Worm (Caenorhabditis elegans): Measurements from ENCODE around the gene C33B4.2.
A peak's percentile ranks its signal among the peaks of the same experiment; 100 is the strongest.

Gene C33B4.2

DNA sequence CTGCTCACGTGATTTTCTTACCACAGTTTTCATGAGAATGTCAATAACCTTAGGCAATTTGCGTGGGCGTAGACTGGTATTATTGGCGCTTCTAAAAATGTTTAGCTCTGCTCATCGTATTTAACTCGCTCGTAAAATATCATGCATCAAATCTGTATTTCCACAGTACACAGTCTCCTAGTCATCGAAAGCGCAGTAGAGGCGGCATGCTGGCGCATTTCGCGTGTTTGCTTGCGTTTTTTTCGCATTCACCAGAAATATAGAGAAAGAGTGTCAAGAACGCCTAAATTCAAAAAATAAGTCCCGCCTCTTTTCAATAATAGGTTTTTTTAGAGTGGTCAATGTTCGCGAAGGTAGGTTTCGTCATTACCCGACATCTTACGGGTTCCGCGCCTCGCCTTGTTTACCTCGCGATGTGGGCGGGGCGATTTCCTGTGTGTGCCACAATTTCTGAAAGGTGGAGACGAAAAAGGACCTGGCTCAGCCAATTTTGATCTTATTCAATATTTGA is 4.7 kb upstream of the C33B4.2 start (continued):
- TF ChIP-seq lin-14 (GFP tag; optimal IDR thresholded peaks at IDR 0.05) (peak; percentile 66), nhr-20 (tag; optimal IDR thresholded peaks at IDR 0.05) (peak; percentile 52), isw-1 (GFP tag; IDR thresholded peaks at IDR 0.05) (no peak), unc-130 (tag; optimal IDR thresholded peaks at IDR 0.05) (no peak), fos-1 (tag; optimal IDR thresholded peaks at IDR 0.05) (no peak), F16B12.6 (tag; optimal IDR thresholded peaks at IDR 0.05) (no peak), ztf-4 (tag; optimal IDR thresholded peaks at IDR 0.05) (peak; percentile 44), hpl-2 (GFP tag; optimal IDR thresholded peaks at IDR 0.05) (no peak), mdl-1 (tag; optimal IDR thresholded peaks at IDR 0.05) (no peak)

DNA sequence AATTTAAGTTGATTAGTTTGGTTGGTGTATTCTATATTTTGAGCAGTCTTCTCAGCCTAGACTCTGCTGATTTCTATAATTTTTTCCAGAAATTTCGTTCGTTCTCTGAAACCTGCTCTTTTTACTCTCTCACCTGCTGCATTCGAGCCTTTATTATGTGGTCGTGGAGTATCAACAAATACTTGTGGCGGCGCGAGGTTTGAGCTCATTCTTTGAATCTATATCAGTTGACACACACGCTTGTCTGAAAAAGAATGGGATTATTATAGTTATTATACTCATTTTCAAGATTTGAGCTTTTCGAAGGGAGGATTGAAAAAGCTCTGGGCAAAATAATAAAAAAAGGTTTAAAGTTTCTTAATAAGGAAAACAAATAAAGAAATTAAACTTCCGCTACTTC is 4.1 kb upstream of the C33B4.2 start:
- TF ChIP-seq ztf-11 (tag; optimal IDR thresholded peaks at IDR 0.05) (no peak), nhr-76 (tag; optimal IDR thresholded peaks at IDR 0.05) (no peak), jun-1 (tag; optimal IDR thresholded peaks at IDR 0.05) (no peak), egl-27 (tag; optimal IDR thresholded peaks at IDR 0.05) (no peak), unc-130 (tag; optimal IDR thresholded peaks at IDR 0.05) (no peak), irx-1 (tag; optimal IDR thresholded peaks at IDR 0.05) (no peak), lin-13 (GFP tag; optimal IDR thresholded peaks at IDR 0.05) (no peak), unc-86 (tag; optimal IDR thresholded peaks at IDR 0.05) (no peak), pax-3 (tag; optimal IDR thresholded peaks at IDR 0.05) (peak; percentile 4), nhr-20 (tag; optimal IDR thresholded peaks at IDR 0.05) (no peak), nhr-11 (tag; optimal IDR thresholded peaks at IDR 0.05) (peak; percentile 63), swsn-7 (tag; optimal IDR thresholded peaks at IDR 0.05) (no peak), unc-98 (GFP tag; IDR thresholded peaks at IDR 0.05) (no peak), unc-30 (tag; optimal IDR thresholded peaks at IDR 0.05) (no peak), nhr-47 (tag; optimal IDR thresholded peaks at IDR 0.05) (peak; percentile 13), elt-2 (tag; optimal IDR thresholded peaks at IDR 0.05) (no peak), sox-4 (tag; optimal IDR thresholded peaks at IDR 0.05) (peak; percentile 28), nhr-90 (tag; optimal IDR thresholded peaks at IDR 0.05; ENCODE audit: poor library complexity) (no peak), dsc-1 (tag; optimal IDR thresholded peaks at IDR 0.05) (peak; percentile 57), fos-1 (tag; optimal IDR thresholded peaks at IDR 0.05) (no peak), ces-1 (GFP tag; optimal IDR thresholded peaks at IDR 0.05) (no peak), fkh-8 (tag; optimal IDR thresholded peaks at IDR 0.05) (peak; percentile 82), nhr-71 (tag; optimal IDR thresholded peaks at IDR 0.05) (peak; percentile 54), blmp-1 (tag; optimal IDR thresholded peaks at IDR 0.05) (no peak)

DNA sequence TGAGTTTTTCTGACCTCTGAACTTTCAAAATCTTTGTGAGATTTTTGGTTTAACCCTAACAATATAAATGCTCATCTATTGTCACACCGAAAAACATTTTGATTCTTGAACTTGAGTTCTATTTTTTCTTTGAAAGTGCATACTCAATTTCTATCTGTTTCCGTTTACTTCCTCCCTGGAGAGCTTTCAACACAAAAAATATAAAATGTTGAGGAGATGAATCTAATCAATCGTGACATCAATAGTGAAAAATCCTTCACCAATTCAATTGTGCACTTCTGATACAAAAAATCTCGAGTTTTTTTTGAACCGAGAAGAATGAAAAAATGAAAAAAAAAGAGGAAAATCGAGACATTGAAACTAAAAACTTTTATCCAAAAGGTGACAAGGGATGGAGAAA is 10.2 kb downstream of the C33B4.2 start:
- TF ChIP-seq hlh-17 (GFP tag; optimal IDR thresholded peaks at IDR 0.05; ENCODE audit: borderline replicate concordance) (no peak), xbp-1 (tag; optimal IDR thresholded peaks at IDR 0.05) (no peak), snpc-4 (tag; optimal IDR thresholded peaks at IDR 0.05) (no peak), lin-35 (GFP tag; optimal IDR thresholded peaks at IDR 0.05) (no peak), lin-14 (GFP tag; optimal IDR thresholded peaks at IDR 0.05) (peak; percentile 40), nhr-19 (GFP tag; conservative IDR thresholded peaks at IDR 0.05) (no peak), nhr-20 (tag; optimal IDR thresholded peaks at IDR 0.05) (no peak), irx-1 (tag; optimal IDR thresholded peaks at IDR 0.05) (no peak), pqm-1 (tag; optimal IDR thresholded peaks at IDR 0.05) (no peak), fkh-10 (GFP tag; optimal IDR thresholded peaks at IDR 0.05) (peak; percentile 96), nhr-12 (tag; optimal IDR thresholded peaks at IDR 0.05) (no peak), mep-1 (tag; optimal IDR thresholded peaks at IDR 0.05) (no peak)

DNA sequence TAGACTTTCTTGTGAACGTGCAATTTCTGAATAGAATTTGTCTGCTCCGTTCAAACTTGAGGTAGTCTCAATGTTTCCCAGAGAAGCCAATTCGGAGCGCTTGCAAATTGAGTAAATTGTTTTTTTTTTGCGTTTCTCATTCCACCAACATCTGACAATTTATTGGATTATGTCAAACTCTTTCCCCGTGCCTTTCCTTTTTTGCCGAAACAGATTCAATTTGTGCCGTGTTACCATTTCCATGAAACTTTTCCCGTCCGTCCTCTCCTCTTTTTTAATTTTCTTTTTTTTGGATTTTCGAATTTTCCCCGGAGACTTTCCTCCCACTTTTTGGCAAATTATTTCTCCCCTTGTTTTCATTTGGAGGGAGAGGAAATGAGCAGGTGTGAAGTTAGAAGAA is 18.5 kb downstream of the C33B4.2 start:
- TF ChIP-seq nhr-71 (tag; optimal IDR thresholded peaks at IDR 0.05) (peak; percentile 14), unc-30 (tag; optimal IDR thresholded peaks at IDR 0.05) (no peak), lin-14 (GFP tag; optimal IDR thresholded peaks at IDR 0.05) (peak; percentile 70), ceh-8 (GFP tag; optimal IDR thresholded peaks at IDR 0.05) (no peak), elt-2 (tag; optimal IDR thresholded peaks at IDR 0.05) (no peak), nhr-19 (GFP tag; conservative IDR thresholded peaks at IDR 0.05) (no peak), ama-1 (optimal IDR thresholded peaks at IDR 0.05) (no peak), nhr-47 (tag; optimal IDR thresholded peaks at IDR 0.05) (peak; percentile 6), tbx-2 (tag; optimal IDR thresholded peaks at IDR 0.05) (peak; percentile 62), pax-3 (tag; optimal IDR thresholded peaks at IDR 0.05) (no peak), ztf-4 (tag; optimal IDR thresholded peaks at IDR 0.05) (no peak)

Measured in whole organism, L1 larva.